Worm (Caenorhabditis elegans) whole organism, L1 larva: Measurements from ENCODE around the gene C03G6.17.

Experiments used
- blmp-1 ChIP-seq: fragments of 150-350 bp; optimal IDR thresholded peaks from 2 replicates; lab custom pipeline; 2014; ENCODE audit warnings: missing biosample characterization, missing genetic modification characterization
- ceh-63 ChIP-seq: fragments of 200-800 bp; sonication (Bioruptor generic); optimal IDR thresholded peaks from 2 replicates; lab custom pipeline; 2018; ENCODE audit warnings: mild to moderate bottlenecking, missing genetic modification characterization, missing compliant biosample characterization
- ceh-88 ChIP-seq: fragments of 200-800 bp; sonication (Bioruptor generic); IDR thresholded peaks from 2 replicates; pipeline ENCODE4 v1.3.6; 2022; ENCODE audit warnings: missing genetic modification characterization, missing compliant biosample characterization
- ces-1 ChIP-seq: fragments of 150-350 bp; optimal IDR thresholded peaks from 2 replicates; lab custom pipeline; 2014; ENCODE audit warnings: missing biosample characterization, missing genetic modification reagents, missing genetic modification characterization
- dsc-1 ChIP-seq: sonication (generic microtip); optimal IDR thresholded peaks from 2 replicates; lab custom pipeline; 2016; ENCODE audit warnings: mild to moderate bottlenecking, missing genetic modification characterization, missing compliant biosample characterization
- efl-1 ChIP-seq, 4 experiments: fragments of 150-350 bp; optimal IDR thresholded peaks in 3 of 4; peaks in 1 of 4; 1 replicate in 1 of 4; 2 replicates in 3 of 4; lab custom pipeline; 2014; ENCODE audit warnings: missing biosample characterization in 2 of 4, missing genetic modification characterization in 2 of 4, missing genetic modification reagents in 2 of 4
- egl-13 ChIP-seq: sonication (generic microtip); optimal IDR thresholded peaks from 2 replicates; lab custom pipeline; 2016; ENCODE audit warnings: missing genotype, missing genetic modification reagents, missing genetic modification characterization, missing compliant biosample characterization
- egl-27 ChIP-seq, 2 experiments: fragments of 150-350 bp in 1 of 2; sonication (generic microtip); optimal IDR thresholded peaks; 3 replicates each; lab custom pipeline; 2017 to 2018; ENCODE audit warnings: missing biosample characterization in 2 of 2, missing genetic modification characterization in 2 of 2, missing genetic modification reagents in 2 of 2
- elt-2 ChIP-seq: sonication (generic microtip); optimal IDR thresholded peaks from 2 replicates; lab custom pipeline; 2016; ENCODE audit warnings: missing genetic modification characterization, mild to moderate bottlenecking, inconsistent platforms, missing compliant biosample characterization, missing genetic modification reagents
- elt-3 ChIP-seq, 6 experiments: fragments of 150-350 bp in 1 of 6; sonication (generic microtip); optimal IDR thresholded peaks; 2 replicates each; lab custom pipeline; 2017 to 2018; ENCODE audit warnings: missing biosample characterization in 6 of 6, missing genetic modification characterization in 6 of 6, inconsistent platforms in 1 of 6
- ets-5 ChIP-seq: fragments of 200-800 bp; sonication (Bioruptor generic); IDR thresholded peaks from 2 replicates; pipeline ENCODE4 v1.3.6; 2022; ENCODE audit warnings: missing genetic modification characterization, missing compliant biosample characterization
- fkh-10 ChIP-seq: sonication (generic microtip); optimal IDR thresholded peaks from 2 replicates; lab custom pipeline; 2017; ENCODE audit warnings: missing biosample characterization, missing genetic modification reagents, missing genetic modification characterization
- fkh-8 ChIP-seq: sonication (generic microtip); optimal IDR thresholded peaks from 2 replicates; lab custom pipeline; 2016; ENCODE audit warnings: mild to moderate bottlenecking, missing genetic modification characterization, missing compliant biosample characterization
- grh-1 ChIP-seq: fragments of 200-800 bp; sonication (Bioruptor generic); IDR thresholded peaks from 2 replicates; pipeline ENCODE4 v1.3.6; 2022; ENCODE audit warnings: missing genetic modification reagents, missing genetic modification characterization, missing compliant biosample characterization
- hlh-17 ChIP-seq: fragments of 200-800 bp; sonication (Bioruptor generic); optimal IDR thresholded peaks from 2 replicates; lab custom pipeline; 2018; ENCODE audit warnings: missing genetic modification characterization, mild to moderate bottlenecking, missing compliant biosample characterization, moderate library complexity, borderline replicate concordance
- hpl-2 ChIP-seq: fragments of 150-350 bp; optimal IDR thresholded peaks from 2 replicates; lab custom pipeline; 2014; ENCODE audit warnings: missing biosample characterization, missing genetic modification reagents, missing genetic modification characterization
- irx-1 ChIP-seq: sonication (generic microtip); optimal IDR thresholded peaks from 2 replicates; lab custom pipeline; 2016; ENCODE audit warnings: missing genetic modification characterization, missing compliant biosample characterization
- isw-1 ChIP-seq: fragments of 200-800 bp; sonication (Bioruptor generic); IDR thresholded peaks from 2 replicates; pipeline ENCODE4 v1.3.6; 2022; ENCODE audit warnings: missing genetic modification characterization, missing compliant biosample characterization
- jun-1 ChIP-seq: fragments of 150-350 bp; optimal IDR thresholded peaks from 2 replicates; lab custom pipeline; 2014; ENCODE audit warnings: missing biosample characterization, missing genetic modification reagents, missing genetic modification characterization
- lin-15B ChIP-seq: fragments of 150-350 bp; sonication (generic microtip); optimal IDR thresholded peaks from 3 replicates; lab custom pipeline; 2014; ENCODE audit warnings: missing biosample characterization, missing genetic modification characterization
- lin-39 ChIP-seq: fragments of 150-350 bp; optimal IDR thresholded peaks from 2 replicates; lab custom pipeline; 2014; ENCODE audit warnings: missing biosample characterization, missing genetic modification reagents, missing genetic modification characterization
- lir-3 ChIP-seq: sonication (generic microtip); optimal IDR thresholded peaks from 2 replicates; lab custom pipeline; 2016; ENCODE audit warnings: mild to moderate bottlenecking, missing genetic modification characterization, moderate library complexity, missing compliant biosample characterization; ENCODE audit not compliant: poor library complexity
- mdl-1 ChIP-seq, 2 experiments: fragments of 150-350 bp; optimal IDR thresholded peaks; 2 replicates each; lab custom pipeline; 2014 to 2017; ENCODE audit warnings: missing biosample characterization in 2 of 2, missing genetic modification characterization in 2 of 2, inconsistent platforms in 1 of 2
- nhr-11 ChIP-seq: fragments of 150-350 bp; optimal IDR thresholded peaks from 2 replicates; lab custom pipeline; 2014; ENCODE audit warnings: missing biosample characterization, missing genetic modification characterization
- nhr-19 ChIP-seq: fragments of 200-800 bp; sonication (Bioruptor generic); conservative IDR thresholded peaks from 2 replicates; pipeline ENCODE4 v1.3.6; 2022; ENCODE audit warnings: missing genetic modification characterization, missing compliant biosample characterization
- nhr-237 ChIP-seq: fragments of 150-350 bp; optimal IDR thresholded peaks from 2 replicates; lab custom pipeline; 2014; ENCODE audit warnings: missing biosample characterization, missing genetic modification characterization
- nhr-28 ChIP-seq: fragments of 150-350 bp; optimal IDR thresholded peaks from 2 replicates; lab custom pipeline; 2014; ENCODE audit warnings: missing biosample characterization, missing genetic modification characterization
- nhr-47 ChIP-seq: sonication (generic microtip); optimal IDR thresholded peaks from 2 replicates; lab custom pipeline; 2016; ENCODE audit warnings: mild to moderate bottlenecking, missing genetic modification characterization, moderate library complexity, missing compliant biosample characterization
- nhr-85 ChIP-seq: sonication (generic microtip); peaks from one replicate; lab custom pipeline; 2016; ENCODE audit warnings: missing genetic modification characterization, inconsistent platforms, missing compliant biosample characterization
- pag-3 ChIP-seq: sonication (generic microtip); optimal IDR thresholded peaks from 2 replicates; lab custom pipeline; 2017; ENCODE audit warnings: missing genetic modification characterization, mild to moderate bottlenecking, missing compliant biosample characterization, antibody characterized with exemption, borderline replicate concordance; ENCODE audit not compliant: insufficient read depth
- pax-3 ChIP-seq: fragments of 200-800 bp; sonication (Bioruptor generic); optimal IDR thresholded peaks from 2 replicates; lab custom pipeline; 2018; ENCODE audit warnings: mild to moderate bottlenecking, missing genetic modification characterization, moderate library complexity, missing compliant biosample characterization
- skn-1 ChIP-seq: fragments of 150-350 bp; optimal IDR thresholded peaks from 2 replicates; lab custom pipeline; 2014; ENCODE audit warnings: missing biosample characterization, missing genetic modification characterization
- snpc-4 ChIP-seq: fragments of 150-350 bp; optimal IDR thresholded peaks from 2 replicates; lab custom pipeline; 2014; ENCODE audit warnings: missing biosample characterization, missing genetic modification characterization
- swsn-7 ChIP-seq: sonication (generic microtip); optimal IDR thresholded peaks from 2 replicates; lab custom pipeline; 2016; ENCODE audit warnings: missing genetic modification characterization, missing compliant biosample characterization
- unc-62 ChIP-seq: fragments of 150-350 bp; optimal IDR thresholded peaks from 2 replicates; lab custom pipeline; 2014; ENCODE audit warnings: missing biosample characterization, missing genetic modification reagents, missing genetic modification characterization
- xbp-1 ChIP-seq: sonication (generic microtip); optimal IDR thresholded peaks from 2 replicates; lab custom pipeline; 2016; ENCODE audit warnings: missing genetic modification characterization, missing compliant biosample characterization
- zip-4 ChIP-seq: fragments of 200-800 bp; sonication (Bioruptor generic); optimal IDR thresholded peaks from 2 replicates; lab custom pipeline; 2018; ENCODE audit warnings: mild to moderate bottlenecking, missing genetic modification characterization, moderate library complexity, missing compliant biosample characterization

The C03G6.17 gene

ce11 chrV:7381008-7381407, at the start of gene C03G6.17:
TSS of gene C03G6.17 (minus strand) at chrV:7381108.
- TF ChIP-seq nhr-85, result peak; percentile 63
- TF ChIP-seq lin-15B (tag; lab: Kevin White, UChicago), result no peak
- TF ChIP-seq blmp-1 (tag; lab: Kevin White, UChicago), result peak; percentile 22

ce11 chrV:7428880-7429279, 48.0 kb upstream of the C03G6.17 start, which contains the start of gene srw-69:
TSS of gene srw-69 (minus strand) at chrV:7428980.
- no peak for TF ChIP-seq irx-1 (tag; lab: Kevin White, UChicago)
- TF ChIP-seq pax-3 (tag; lab: Kevin White, UChicago), result no peak
- no peak for TF ChIP-seq ceh-88 (GFP tag; lab: Robert Waterston, UW)
- TF ChIP-seq nhr-85, result no peak
- TF ChIP-seq ceh-63 (GFP tag; lab: Kevin White, UChicago), result no peak
- TF ChIP-seq nhr-47, result no peak
- TF ChIP-seq lir-3 (tag; lab: Kevin White, UChicago), result no peak
- no peak for TF ChIP-seq swsn-7 (tag; lab: Kevin White, UChicago)
- TF ChIP-seq efl-1 (optimal IDR thresholded peaks at IDR 0.05; lab: Kevin White, UChicago), result no peak
- TF ChIP-seq efl-1 (GFP tag; optimal IDR thresholded peaks at IDR 0.05 in 1 of 2; lab: Kevin White, UChicago), result no peak
- TF ChIP-seq egl-27 (tag; optimal IDR thresholded peaks at IDR 0.05; lab: Kevin White, UChicago), result no peak
- no peak for TF ChIP-seq skn-1
- no peak for TF ChIP-seq ets-5 (GFP tag; lab: Robert Waterston, UW)
- no peak for TF ChIP-seq isw-1 (GFP tag; lab: Robert Waterston, UW)

- no peak for TF ChIP-seq snpc-4 (tag; lab: Kevin White, UChicago)
- no peak for TF ChIP-seq lin-39 (tag; lab: Kevin White, UChicago)
- TF ChIP-seq nhr-47, result no peak
- TF ChIP-seq elt-3 (tag; optimal IDR thresholded peaks at IDR 0.05; lab: Kevin White, UChicago), result no peak
- no peak for TF ChIP-seq hlh-17 (GFP tag; lab: Kevin White, UChicago)
- no peak for TF ChIP-seq ces-1 (GFP tag; lab: Kevin White, UChicago)
- TF ChIP-seq nhr-28, result no peak
- TF ChIP-seq grh-1, result no peak
- no peak for TF ChIP-seq nhr-237 (tag; lab: Kevin White, UChicago)
- TF ChIP-seq zip-4 (GFP tag; lab: Kevin White, UChicago), result no peak
- TF ChIP-seq hpl-2 (GFP tag; lab: Kevin White, UChicago), result no peak
Measured at ce11 chrV:7426594-7426993, 45.7 kb upstream of the C03G6.17 start, which contains the start of gene srw-68. TSS of gene srw-68 (minus strand) at chrV:7426694.

ce11 chrV:7424336-7424735, 43.4 kb upstream of the C03G6.17 start, which contains the start of gene F18E3.10:
TSS of gene F18E3.10 (minus strand) at chrV:7424436.
- TF ChIP-seq fkh-8 (tag; lab: Kevin White, UChicago) (no peak), egl-13 (no peak), nhr-47 (no peak), lin-39 (tag; lab: Kevin White, UChicago) (no peak), zip-4 (GFP tag; lab: Kevin White, UChicago) (no peak), ces-1 (GFP tag; lab: Kevin White, UChicago) (no peak), nhr-19 (GFP tag; lab: Robert Waterston, UW) (no peak), nhr-11 (tag; lab: Kevin White, UChicago) (no peak), dsc-1 (tag; lab: Kevin White, UChicago) (no peak), jun-1 (tag; lab: Kevin White, UChicago) (no peak), pag-3 (tag; lab: Kevin White, UChicago) (no peak), fkh-10 (GFP tag; lab: Kevin White, UChicago) (no peak), blmp-1 (tag; lab: Kevin White, UChicago) (no peak), mdl-1 (tag; optimal IDR thresholded peaks at IDR 0.05; lab: Kevin White, UChicago) (no peak), xbp-1 (tag; lab: Kevin White, UChicago) (no peak), swsn-7 (tag; lab: Kevin White, UChicago) (no peak), elt-2 (no peak), unc-62 (GFP tag; lab: Kevin White, UChicago) (no peak)
